Fruit fly (Drosophila melanogaster): ENCODE measurements around the gene obst-F.

Gene obst-F

DNA sequence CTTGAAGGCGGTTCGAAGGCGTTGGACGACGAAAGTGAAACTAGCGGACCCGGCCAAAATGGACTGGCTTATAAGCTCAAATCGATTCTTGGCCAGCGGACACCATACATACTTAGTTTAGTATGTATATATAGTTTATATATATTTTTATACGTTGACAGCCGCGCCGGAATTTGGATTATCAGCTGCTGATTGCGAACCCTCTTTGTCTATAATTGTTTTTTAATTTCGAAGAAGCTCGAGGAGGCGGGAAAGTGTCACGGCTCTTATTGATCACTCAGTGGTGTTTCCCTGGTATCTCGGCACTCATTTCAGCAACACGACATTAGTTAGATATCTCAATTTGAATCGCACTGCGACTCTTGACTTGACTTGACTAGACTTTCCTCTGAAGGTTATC lies 18.9 kb upstream of the obst-F start, which contains the start of gene CG6933:
TSS of gene CG6933 (minus strand) at position 47 of the 400 bp plus-strand sequence.
- TF ChIP-seq dsf (GFP tag; optimal IDR thresholded peaks at IDR 0.05; ENCODE audit: borderline replicate concordance) = no peak
- no peak for TF ChIP-seq GATAd (GFP tag; optimal IDR thresholded peaks at IDR 0.05)
- no peak for TF ChIP-seq OdsH (GFP tag; optimal IDR thresholded peaks at IDR 0.05)
- no peak for TF ChIP-seq sage (GFP tag; optimal IDR thresholded peaks at IDR 0.05)
- no peak for TF ChIP-seq pan (optimal IDR thresholded peaks at IDR 0.05)
- TF ChIP-seq brk (GFP tag; optimal IDR thresholded peaks at IDR 0.05) = no peak
- no peak for TF ChIP-seq lola (GFP tag; optimal IDR thresholded peaks at IDR 0.05)
- no peak for TF ChIP-seq psq (GFP tag; optimal IDR thresholded peaks at IDR 0.05)
- TF ChIP-seq Hr83 (GFP tag; optimal IDR thresholded peaks at IDR 0.05; ENCODE audit: poor library complexity, severe bottlenecking) = no peak
- no peak for TF ChIP-seq sv (GFP tag; optimal IDR thresholded peaks at IDR 0.05)
- TF ChIP-seq N (GFP tag; optimal IDR thresholded peaks at IDR 0.05) = no peak

dm6 chr3L:20212022-20212421 lies 10.6 kb upstream of the obst-F start, which contains the start of gene CG7017:
TSS of gene CG7017 (minus strand) at chr3L:20212122.
- no peak for TF ChIP-seq Hr83 (GFP tag; optimal IDR thresholded peaks at IDR 0.05; ENCODE audit: poor library complexity, severe bottlenecking)
- TF ChIP-seq foxo (GFP tag; optimal IDR thresholded peaks at IDR 0.05) = no peak
- no peak for TF ChIP-seq pan (optimal IDR thresholded peaks at IDR 0.05)
- no peak for TF ChIP-seq lola (GFP tag; optimal IDR thresholded peaks at IDR 0.05)
- TF ChIP-seq Sp1 (GFP tag; optimal IDR thresholded peaks at IDR 0.05) = no peak
- no peak for TF ChIP-seq tai (GFP tag; optimal IDR thresholded peaks at IDR 0.05)
- no peak for TF ChIP-seq Dif (GFP tag; optimal IDR thresholded peaks at IDR 0.05; ENCODE audit: partially characterized antibody)
- no peak for TF ChIP-seq Hnf4 (GFP tag; optimal IDR thresholded peaks at IDR 0.05)
- no peak for TF ChIP-seq psq (GFP tag; optimal IDR thresholded peaks at IDR 0.05)
- no peak for TF ChIP-seq N (GFP tag; optimal IDR thresholded peaks at IDR 0.05)
- no peak for TF ChIP-seq ey (GFP tag; optimal IDR thresholded peaks at IDR 0.05)
- no peak for TF ChIP-seq jim (GFP tag; optimal IDR thresholded peaks at IDR 0.05)
- no peak for TF ChIP-seq h (GFP tag; optimal IDR thresholded peaks at IDR 0.05)

DNA sequence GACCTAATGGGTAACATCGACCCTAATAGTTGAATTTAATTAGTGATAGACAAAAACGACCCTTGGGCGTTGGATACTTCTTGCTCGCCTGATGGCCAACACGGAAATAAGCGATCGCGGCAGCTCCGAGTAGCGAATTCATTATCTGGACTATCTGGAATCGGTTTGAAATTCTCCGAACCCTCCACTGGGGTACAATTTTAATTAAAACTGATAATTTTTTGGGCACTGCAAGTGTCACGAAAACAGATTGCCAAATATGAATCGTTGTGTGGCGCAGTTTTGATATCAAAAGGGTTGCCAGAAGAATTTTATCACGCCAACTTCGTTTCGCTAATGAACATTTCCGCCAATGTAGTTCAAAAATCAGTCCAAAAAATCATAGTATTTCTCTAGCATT lies 8.5 kb upstream of the obst-F start:
- no peak for TF ChIP-seq CG32264 (GFP tag; optimal IDR thresholded peaks at IDR 0.05)
- TF ChIP-seq Hr83 (GFP tag; optimal IDR thresholded peaks at IDR 0.05; ENCODE audit: poor library complexity, severe bottlenecking) = no peak
- TF ChIP-seq brk (GFP tag; optimal IDR thresholded peaks at IDR 0.05) = no peak
- TF ChIP-seq ey (GFP tag; optimal IDR thresholded peaks at IDR 0.05) = no peak
- no peak for TF ChIP-seq GATAd (GFP tag; optimal IDR thresholded peaks at IDR 0.05)
- no peak for TF ChIP-seq Sp1 (GFP tag; optimal IDR thresholded peaks at IDR 0.05)
- TF ChIP-seq OdsH (GFP tag; optimal IDR thresholded peaks at IDR 0.05) = no peak
- no peak for TF ChIP-seq foxo (GFP tag; optimal IDR thresholded peaks at IDR 0.05)
- no peak for TF ChIP-seq pan (optimal IDR thresholded peaks at IDR 0.05)
- TF ChIP-seq CG9705 (GFP tag; optimal IDR thresholded peaks at IDR 0.05) = no peak
- TF ChIP-seq sv (GFP tag; optimal IDR thresholded peaks at IDR 0.05) = no peak
- no peak for TF ChIP-seq jim (GFP tag; optimal IDR thresholded peaks at IDR 0.05)
- TF ChIP-seq Dfd (GFP tag; optimal IDR thresholded peaks at IDR 0.05) = no peak

- TF ChIP-seq h (GFP tag; optimal IDR thresholded peaks at IDR 0.05) (peak; percentile 64), Rel (GFP tag; optimal IDR thresholded peaks at IDR 0.05) (no peak), Rel (tag; optimal IDR thresholded peaks at IDR 0.05) (peak; percentile 73), tai (GFP tag; optimal IDR thresholded peaks at IDR 0.05) (no peak)
These were observed 7.7 kb upstream of the obst-F start for dm6 chr3L:20209092-20209491.

DNA sequence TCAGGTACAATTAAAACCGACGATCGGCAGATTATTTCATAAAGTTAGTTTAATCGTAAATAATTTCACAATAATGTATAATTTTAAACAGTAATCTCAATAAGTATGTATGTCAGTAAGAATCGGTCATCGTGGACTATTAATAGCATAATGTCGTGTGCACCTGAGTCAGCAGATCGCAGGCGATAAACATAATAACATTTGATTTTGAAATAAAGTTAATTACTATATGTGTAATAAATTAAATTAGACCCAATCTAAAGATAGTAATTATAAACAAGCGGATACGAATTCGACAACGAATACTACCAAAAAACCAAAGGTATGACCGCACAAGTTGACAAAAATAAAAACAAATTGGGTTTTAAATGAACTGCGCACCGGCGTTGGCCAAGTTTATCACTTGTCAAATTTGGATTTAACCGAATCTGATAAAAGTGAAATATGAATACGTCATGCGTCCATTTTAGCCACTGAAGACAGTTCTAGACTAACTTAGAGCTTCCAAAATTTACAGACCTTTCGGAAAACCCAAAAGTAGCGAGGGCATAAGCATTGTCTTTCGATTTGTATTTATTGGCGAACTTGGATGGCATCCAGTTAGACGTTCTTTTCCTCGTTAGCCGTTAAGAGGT lies 5.6 kb upstream of the obst-F start, which contains the start of gene CG6996:
TSS of gene CG6996 (plus strand) at position 585 of the 635 bp plus-strand sequence.
- no peak for TF ChIP-seq OdsH (GFP tag; optimal IDR thresholded peaks at IDR 0.05)
- no peak for TF ChIP-seq usp (GFP tag; optimal IDR thresholded peaks at IDR 0.05)
- TF ChIP-seq br (GFP tag; optimal IDR thresholded peaks at IDR 0.05) = no peak
- TF ChIP-seq Vsx2 (GFP tag; optimal IDR thresholded peaks at IDR 0.05; ENCODE audit: partially characterized antibody) = no peak
- no peak for TF ChIP-seq HLH106 (tag; optimal IDR thresholded peaks at IDR 0.05)
- TF ChIP-seq Dfd (GFP tag; optimal IDR thresholded peaks at IDR 0.05) = no peak
- TF ChIP-seq Mio (GFP tag; optimal IDR thresholded peaks at IDR 0.05) = no peak
- TF ChIP-seq Hr83 (GFP tag; optimal IDR thresholded peaks at IDR 0.05; ENCODE audit: poor library complexity, severe bottlenecking) = no peak
- TF ChIP-seq dsf (GFP tag; optimal IDR thresholded peaks at IDR 0.05; ENCODE audit: borderline replicate concordance) = no peak
- no peak for TF ChIP-seq Sp1 (GFP tag; optimal IDR thresholded peaks at IDR 0.05)
- TF ChIP-seq N (GFP tag; optimal IDR thresholded peaks at IDR 0.05) = no peak
- no peak for TF ChIP-seq Jra (GFP tag; optimal IDR thresholded peaks at IDR 0.05)
- TF ChIP-seq Dif (GFP tag; optimal IDR thresholded peaks at IDR 0.05; ENCODE audit: partially characterized antibody) = no peak
- TF ChIP-seq jim (GFP tag; optimal IDR thresholded peaks at IDR 0.05) = no peak
- TF ChIP-seq brk (GFP tag; optimal IDR thresholded peaks at IDR 0.05) = no peak
- TF ChIP-seq woc (GFP tag; optimal IDR thresholded peaks at IDR 0.05) = no peak
- TF ChIP-seq dl (GFP tag; optimal IDR thresholded peaks at IDR 0.05; ENCODE audit: insufficient read depth in 1 of 2, partially characterized antibody in 2 of 2) = no peak
- TF ChIP-seq CG32264 (GFP tag; optimal IDR thresholded peaks at IDR 0.05) = no peak
